Worm (Caenorhabditis elegans): ENCODE data around the gene B0034.7.

DNA sequence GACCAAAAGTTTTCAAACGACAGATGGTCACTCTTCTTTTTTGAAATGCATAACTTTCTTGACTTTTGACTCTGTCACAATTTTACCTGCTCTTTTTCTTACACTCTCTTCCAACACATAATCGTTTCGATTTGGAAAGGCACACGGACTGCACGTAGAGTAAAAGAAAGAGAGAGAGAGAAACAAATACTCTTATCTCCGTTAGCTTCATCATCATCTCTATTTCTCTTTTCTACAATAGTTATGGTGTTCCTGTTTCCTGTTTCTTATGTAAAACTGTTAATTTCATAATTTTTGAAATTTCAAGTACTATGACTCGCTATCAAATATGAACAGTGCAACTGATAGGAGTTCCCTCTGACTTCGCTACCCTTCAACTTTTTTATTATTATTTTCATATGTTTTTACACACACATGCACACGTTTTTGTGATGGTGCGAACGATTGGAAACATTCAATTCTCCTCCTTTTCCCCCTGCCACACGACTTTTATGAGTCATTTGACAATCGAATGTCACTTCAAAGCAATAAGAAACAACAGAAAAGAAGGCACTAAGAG lies 31.2 kb upstream of the B0034.7 start:
- no peak for TF ChIP-seq mdl-1 (tag; optimal IDR thresholded peaks at IDR 0.05)
- no peak for TF ChIP-seq nhr-237 (tag; optimal IDR thresholded peaks at IDR 0.05)
- no peak for TF ChIP-seq efl-1 (optimal IDR thresholded peaks at IDR 0.05)
- no peak for TF ChIP-seq efl-1 (GFP tag; optimal IDR thresholded peaks at IDR 0.05 in 1 of 2)
- TF ChIP-seq swsn-7 (tag; optimal IDR thresholded peaks at IDR 0.05), result no peak
- TF ChIP-seq lin-13 (GFP tag; optimal IDR thresholded peaks at IDR 0.05), result no peak
- no peak for TF ChIP-seq nhr-28 (tag; optimal IDR thresholded peaks at IDR 0.05)
- no peak for TF ChIP-seq nhr-11 (tag; optimal IDR thresholded peaks at IDR 0.05)
- TF ChIP-seq mef-2 (tag; optimal IDR thresholded peaks at IDR 0.05), result no peak
- no peak for TF ChIP-seq fkh-10 (GFP tag; optimal IDR thresholded peaks at IDR 0.05)
- TF ChIP-seq ama-1 (optimal IDR thresholded peaks at IDR 0.05), result no peak
- TF ChIP-seq sptf-1 (tag; optimal IDR thresholded peaks at IDR 0.05), result no peak
- TF ChIP-seq ceh-90 (tag; optimal IDR thresholded peaks at IDR 0.05), result no peak
- no peak for TF ChIP-seq egl-27 (tag; optimal IDR thresholded peaks at IDR 0.05)
